Worm (Caenorhabditis elegans) whole organism, L1 larva: Measurements from ENCODE around the gene K02H11.4.

Source experiments
- aly-2 ChIP-seq: fragments of 150-350 bp; optimal IDR thresholded peaks from 2 replicates; lab custom pipeline; 2014; ENCODE audit warnings: missing biosample characterization, missing genetic modification characterization
- ceh-82 ChIP-seq, 3 experiments: fragments of 150-350 bp in 1 of 3; sonication (generic microtip) in 2 of 3; optimal IDR thresholded peaks; 2 replicates each; lab custom pipeline; 2014 to 2017; ENCODE audit warnings: missing biosample characterization in 3 of 3, missing genetic modification characterization in 3 of 3
- ces-1 ChIP-seq: fragments of 150-350 bp; optimal IDR thresholded peaks from 2 replicates; lab custom pipeline; 2014; ENCODE audit warnings: missing biosample characterization, missing genetic modification reagents, missing genetic modification characterization
- egl-27 ChIP-seq, 2 experiments: fragments of 150-350 bp in 1 of 2; sonication (generic microtip); optimal IDR thresholded peaks; 3 replicates each; lab custom pipeline; 2017 to 2018; ENCODE audit warnings: missing biosample characterization in 2 of 2, missing genetic modification characterization in 2 of 2, missing genetic modification reagents in 2 of 2
- grh-1 ChIP-seq: fragments of 200-800 bp; sonication (Bioruptor generic); IDR thresholded peaks from 2 replicates; pipeline ENCODE4 v1.3.6; 2022; ENCODE audit warnings: missing genetic modification reagents, missing genetic modification characterization, missing compliant biosample characterization
- hpl-2 ChIP-seq: fragments of 150-350 bp; optimal IDR thresholded peaks from 2 replicates; lab custom pipeline; 2014; ENCODE audit warnings: missing biosample characterization, missing genetic modification reagents, missing genetic modification characterization
- lin-35 ChIP-seq, 2 experiments: fragments of 150-350 bp; optimal IDR thresholded peaks; 2 replicates each; lab custom pipeline; 2014; ENCODE audit warnings: missing biosample characterization in 2 of 2, missing genetic modification characterization in 2 of 2, missing genetic modification reagents in 2 of 2
- nhr-28 ChIP-seq: fragments of 150-350 bp; optimal IDR thresholded peaks from 2 replicates; lab custom pipeline; 2014; ENCODE audit warnings: missing biosample characterization, missing genetic modification characterization
- nhr-76 ChIP-seq: sonication (generic microtip); optimal IDR thresholded peaks from 2 replicates; lab custom pipeline; 2017; ENCODE audit warnings: missing biosample characterization, missing genetic modification characterization
- pag-3 ChIP-seq: sonication (generic microtip); optimal IDR thresholded peaks from 2 replicates; lab custom pipeline; 2017; ENCODE audit warnings: missing genetic modification characterization, mild to moderate bottlenecking, missing compliant biosample characterization, antibody characterized with exemption, borderline replicate concordance; ENCODE audit not compliant: insufficient read depth
- unc-86 ChIP-seq: sonication (generic microtip); optimal IDR thresholded peaks from 2 replicates; lab custom pipeline; 2016; ENCODE audit warnings: missing genetic modification characterization, missing compliant biosample characterization
- ztf-11 ChIP-seq, 2 experiments: sonication (generic microtip); optimal IDR thresholded peaks; 2 replicates each; lab custom pipeline; 2016 to 2017; ENCODE audit warnings: missing genetic modification characterization in 2 of 2, missing biosample characterization in 1 of 2, missing compliant biosample characterization in 1 of 2

DNA sequence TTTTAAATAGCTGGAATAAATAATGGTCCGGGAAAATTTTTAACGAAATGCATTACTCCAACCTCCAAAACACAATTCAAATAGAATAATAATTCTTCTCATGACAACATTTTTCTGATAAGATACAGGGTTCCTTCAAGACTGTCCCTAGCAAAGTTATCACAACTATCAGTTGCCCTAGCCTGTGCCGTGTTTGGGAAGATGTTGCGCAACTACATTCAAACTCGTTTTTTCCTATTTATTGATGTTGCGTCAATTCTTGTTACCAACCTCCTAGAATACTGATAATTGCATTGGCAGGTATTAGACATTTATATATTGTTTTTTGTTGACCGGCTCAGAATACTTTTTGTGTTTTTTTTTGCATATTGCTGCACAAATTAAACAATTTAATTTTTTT, 24.0 kb upstream of the K02H11.4 start:
- TF ChIP-seq unc-86 (tag; lab: Kevin White, UChicago) (no peak), nhr-76 (tag; lab: Kevin White, UChicago) (no peak), nhr-28 (tag; lab: Kevin White, UChicago) (no peak), hpl-2 (GFP tag; lab: Kevin White, UChicago) (no peak), ceh-82 (tag; optimal IDR thresholded peaks at IDR 0.05; lab: Kevin White, UChicago) (no peak), ces-1 (GFP tag; lab: Kevin White, UChicago) (no peak), ztf-11 (tag; optimal IDR thresholded peaks at IDR 0.05; lab: Kevin White, UChicago) (no peak), pag-3 (tag; lab: Kevin White, UChicago) (no peak), egl-27 (tag; optimal IDR thresholded peaks at IDR 0.05; lab: Kevin White, UChicago) (no peak), grh-1 (GFP tag; lab: Robert Waterston, UW) (no peak), lin-35 (GFP tag; optimal IDR thresholded peaks at IDR 0.05; lab: Kevin White, UChicago) (no peak), aly-2 (tag; lab: Kevin White, UChicago) (no peak)
